Worm (Caenorhabditis elegans) whole organism, early embryonic: Measurements from ENCODE around the gene lgc-50.

Experiments used
- aly-1 ChIP-seq: sonication (generic microtip); optimal IDR thresholded peaks from 2 replicates; lab custom pipeline; 2016; ENCODE audit warnings: missing genetic modification characterization, missing compliant biosample characterization
- ama-1 ChIP-seq: fragments of 150-350 bp; optimal IDR thresholded peaks from 2 replicates; lab custom pipeline; 2014
- ets-7 ChIP-seq: sonication (generic microtip); optimal IDR thresholded peaks from 2 replicates; lab custom pipeline; 2016; ENCODE audit warnings: missing genotype, missing genetic modification characterization, missing compliant biosample characterization
- scrt-1 ChIP-seq: fragments of 200-800 bp; sonication (Bioruptor generic); IDR thresholded peaks from 2 replicates; pipeline ENCODE4 v1.3.6; 2022; ENCODE audit warnings: missing genetic modification characterization, missing compliant biosample characterization

ce11 chrIII:7367012-7367760 is 28.1 kb downstream of the lgc-50 start, which contains the start of the genes T20B12.5 and T20B12.4:
- no peak for TF ChIP-seq ets-7 (tag; lab: Kevin White, UChicago)
- TF ChIP-seq ama-1 (lab: Kevin White, UChicago) = no peak
- TF ChIP-seq aly-1 (tag; lab: Kevin White, UChicago) = no peak
- TF ChIP-seq scrt-1 = no peak
